Worm (Caenorhabditis elegans) whole organism, mixed stage, embryonic: ENCODE measurements around the gene B0416.10.

ENCODE experiments used
- M03D4.4 ChIP-seq: sonication (generic microtip); optimal IDR thresholded peaks from 2 replicates; lab custom pipeline; 2017; ENCODE audit warnings: mild to moderate bottlenecking, missing genetic modification characterization, missing compliant biosample characterization
- bed-3 ChIP-seq: fragments of 200-800 bp; sonication (Bioruptor generic); optimal IDR thresholded peaks from 3 replicates; lab custom pipeline; 2018; ENCODE audit warnings: mild to moderate bottlenecking, missing genetic modification characterization, moderate library complexity, missing compliant biosample characterization
- blmp-1 ChIP-seq: fragments of 150-350 bp; optimal IDR thresholded peaks from 2 replicates; lab custom pipeline; 2014; ENCODE audit warnings: missing biosample characterization, missing genetic modification characterization
- ceh-39 ChIP-seq: fragments of 150-350 bp; optimal IDR thresholded peaks from 2 replicates; lab custom pipeline; 2014; ENCODE audit warnings: missing biosample characterization, missing genetic modification characterization
- ceh-43 ChIP-seq: fragments of 200-800 bp; sonication (Bioruptor generic); optimal IDR thresholded peaks from 2 replicates; lab custom pipeline; 2018; ENCODE audit warnings: mild to moderate bottlenecking, missing genetic modification characterization, moderate library complexity, missing compliant biosample characterization
- ceh-83 ChIP-seq: fragments of 200-800 bp; sonication (Bioruptor generic); optimal IDR thresholded peaks from 2 replicates; lab custom pipeline; 2018; ENCODE audit warnings: mild to moderate bottlenecking, missing genetic modification characterization, missing compliant biosample characterization
- ces-1 ChIP-seq: fragments of 150-350 bp; optimal IDR thresholded peaks from 2 replicates; lab custom pipeline; 2014; ENCODE audit warnings: missing biosample characterization, missing genetic modification reagents, missing genetic modification characterization
- cnd-1 ChIP-seq: fragments of 200-800 bp; sonication (Bioruptor generic); optimal IDR thresholded peaks from 2 replicates; lab custom pipeline; 2018; ENCODE audit warnings: mild to moderate bottlenecking, missing genetic modification characterization, missing compliant biosample characterization
- drap-1 ChIP-seq: fragments of 200-800 bp; sonication (Bioruptor generic); optimal IDR thresholded peaks from 3 replicates; lab custom pipeline; 2018; ENCODE audit warnings: mild to moderate bottlenecking, missing genetic modification characterization, missing compliant biosample characterization
- elt-1 ChIP-seq: sonication (generic microtip); optimal IDR thresholded peaks from 2 replicates; lab custom pipeline; 2017; ENCODE audit warnings: missing genetic modification characterization, mild to moderate bottlenecking, missing compliant biosample characterization, antibody characterized with exemption, moderate library complexity, borderline replicate concordance; ENCODE audit not compliant: insufficient read depth
- elt-3 ChIP-seq: fragments of 150-350 bp; optimal IDR thresholded peaks from 2 replicates; lab custom pipeline; 2014; ENCODE audit warnings: missing biosample characterization, missing genetic modification characterization
- flh-1 ChIP-seq: fragments of 200-800 bp; sonication (Bioruptor generic); optimal IDR thresholded peaks from 2 replicates; lab custom pipeline; 2018; ENCODE audit warnings: mild to moderate bottlenecking, missing genetic modification characterization, moderate library complexity, missing compliant biosample characterization
- ham-2 ChIP-seq: fragments of 200-800 bp; sonication (Bioruptor generic); optimal IDR thresholded peaks from 2 replicates; lab custom pipeline; 2018; ENCODE audit warnings: mild to moderate bottlenecking, missing genetic modification characterization, missing compliant biosample characterization
- hlh-1 ChIP-seq: fragments of 150-350 bp; optimal IDR thresholded peaks from 2 replicates; lab custom pipeline; 2014; ENCODE audit warnings: missing biosample characterization, missing genetic modification reagents, missing genetic modification characterization
- lin-13 ChIP-seq: fragments of 150-350 bp; optimal IDR thresholded peaks from 2 replicates; lab custom pipeline; 2014; ENCODE audit warnings: missing biosample characterization, missing genetic modification characterization
- lin-32 ChIP-seq: fragments of 200-800 bp; sonication (Bioruptor generic); optimal IDR thresholded peaks from 2 replicates; lab custom pipeline; 2018; ENCODE audit warnings: mild to moderate bottlenecking, missing genetic modification characterization, missing compliant biosample characterization
- lsy-2 ChIP-seq: fragments of 150-350 bp; optimal IDR thresholded peaks from 2 replicates; lab custom pipeline; 2014; ENCODE audit warnings: missing biosample characterization, missing genetic modification characterization
- mab-5 ChIP-seq: fragments of 150-350 bp; optimal IDR thresholded peaks from 2 replicates; lab custom pipeline; 2014; ENCODE audit warnings: missing biosample characterization, missing genetic modification characterization
- mep-1 ChIP-seq: fragments of 150-350 bp; optimal IDR thresholded peaks from 2 replicates; lab custom pipeline; 2017; ENCODE audit warnings: missing biosample characterization, missing genetic modification reagents, missing genetic modification characterization, inconsistent platforms
- mls-2 ChIP-seq: sonication (generic microtip); optimal IDR thresholded peaks from 2 replicates; lab custom pipeline; 2016; ENCODE audit warnings: mild to moderate bottlenecking, missing genetic modification characterization, moderate library complexity, missing compliant biosample characterization
- nhr-12 ChIP-seq: fragments of 150-350 bp; optimal IDR thresholded peaks from 2 replicates; lab custom pipeline; 2014; ENCODE audit warnings: missing biosample characterization, missing genetic modification characterization
- nhr-2 ChIP-seq: fragments of 150-350 bp; optimal IDR thresholded peaks from 2 replicates; lab custom pipeline; 2014; ENCODE audit warnings: missing biosample characterization, missing genetic modification characterization
- nhr-237 ChIP-seq: fragments of 150-350 bp; optimal IDR thresholded peaks from 2 replicates; lab custom pipeline; 2014; ENCODE audit warnings: missing biosample characterization, missing genetic modification characterization
- nhr-28 ChIP-seq: fragments of 150-350 bp; optimal IDR thresholded peaks from 2 replicates; lab custom pipeline; 2014; ENCODE audit warnings: missing biosample characterization, missing genetic modification characterization
- nhr-76 ChIP-seq: sonication (generic microtip); optimal IDR thresholded peaks from 2 replicates; lab custom pipeline; 2017; ENCODE audit warnings: missing biosample characterization, missing genetic modification characterization
- pha-4 ChIP-seq: fragments of 150-350 bp; optimal IDR thresholded peaks from 2 replicates; lab custom pipeline; 2018; ENCODE audit warnings: missing biosample characterization, missing genetic modification reagents, missing genetic modification characterization
- sem-2 ChIP-seq: fragments of 200-800 bp; sonication (Bioruptor generic); optimal IDR thresholded peaks from 2 replicates; lab custom pipeline; 2018; ENCODE audit warnings: mild to moderate bottlenecking, missing genetic modification characterization, missing compliant biosample characterization
- snpc-4 ChIP-seq: fragments of 150-350 bp; optimal IDR thresholded peaks from 2 replicates; lab custom pipeline; 2014; ENCODE audit warnings: missing biosample characterization, missing genetic modification characterization
- sptf-1 ChIP-seq: sonication (generic microtip); optimal IDR thresholded peaks from 2 replicates; lab custom pipeline; 2017; ENCODE audit warnings: mild to moderate bottlenecking, missing genetic modification characterization, moderate library complexity, missing compliant biosample characterization
- tbx-8 ChIP-seq: fragments of 200-800 bp; sonication (Bioruptor generic); optimal IDR thresholded peaks from 2 replicates; lab custom pipeline; 2018; ENCODE audit warnings: mild to moderate bottlenecking, missing genetic modification characterization, moderate library complexity, missing compliant biosample characterization
- unc-120 ChIP-seq: sonication (generic microtip); optimal IDR thresholded peaks from 2 replicates; lab custom pipeline; 2017; ENCODE audit warnings: missing genetic modification characterization, missing compliant biosample characterization; ENCODE audit not compliant: poor library complexity, severe bottlenecking
- unc-39 ChIP-seq: fragments of 150-350 bp; optimal IDR thresholded peaks from 2 replicates; lab custom pipeline; 2014; ENCODE audit warnings: missing biosample characterization, missing genetic modification characterization
- unc-62 ChIP-seq: fragments of 150-350 bp; optimal IDR thresholded peaks from 2 replicates; lab custom pipeline; 2014; ENCODE audit warnings: missing biosample characterization, missing genetic modification reagents, missing genetic modification characterization
- zip-8 ChIP-seq: fragments of 150-350 bp; optimal IDR thresholded peaks from 2 replicates; lab custom pipeline; 2014; ENCODE audit warnings: missing biosample characterization, missing genetic modification characterization
- ztf-11 ChIP-seq: fragments of 150-350 bp; optimal IDR thresholded peaks from 2 replicates; lab custom pipeline; 2014; ENCODE audit warnings: missing biosample characterization, missing genetic modification characterization

The B0416.10 gene

ce11 chrX:9302763-9303162, 28.3 kb upstream of the B0416.10 start:
- TF ChIP-seq ztf-11 (tag; lab: Kevin White, UChicago), result no peak
- no peak for TF ChIP-seq pha-4 (tag; lab: Kevin White, UChicago)
- no peak for TF ChIP-seq lin-13 (tag; lab: Kevin White, UChicago)
- no peak for TF ChIP-seq ceh-83 (GFP tag; lab: Kevin White, UChicago)
- no peak for TF ChIP-seq M03D4.4 (tag; lab: Kevin White, UChicago)
- no peak for TF ChIP-seq nhr-2 (tag; lab: Kevin White, UChicago)
- TF ChIP-seq flh-1, result no peak
- no peak for TF ChIP-seq bed-3 (GFP tag; lab: Kevin White, UChicago)
- no peak for TF ChIP-seq lsy-2
- no peak for TF ChIP-seq elt-1 (tag; lab: Kevin White, UChicago)
- no peak for TF ChIP-seq ceh-39 (tag; lab: Kevin White, UChicago)

- TF ChIP-seq unc-120 (tag; lab: Kevin White, UChicago) (peak; percentile 62), flh-1 (no peak), unc-62 (GFP tag; lab: Kevin White, UChicago) (peak; percentile 48), hlh-1 (tag; lab: Kevin White, UChicago) (peak; percentile 95)
- TF ChIP-seq, all 35 proteins: peak for 3
These were observed 25.9 kb upstream of the B0416.10 start for ce11 chrX:9300379-9300778.

- TF ChIP-seq nhr-28 (tag; lab: Kevin White, UChicago), result no peak
- TF ChIP-seq tbx-8 (GFP tag; lab: Kevin White, UChicago), result no peak
- no peak for TF ChIP-seq lsy-2
- TF ChIP-seq nhr-2 (tag; lab: Kevin White, UChicago), result no peak
- TF ChIP-seq nhr-76 (tag; lab: Kevin White, UChicago), result no peak
- no peak for TF ChIP-seq mep-1 (tag; lab: Kevin White, UChicago)
- TF ChIP-seq snpc-4 (tag; lab: Kevin White, UChicago), result no peak
- TF ChIP-seq M03D4.4 (tag; lab: Kevin White, UChicago), result no peak
- TF ChIP-seq cnd-1 (tag; lab: Kevin White, UChicago), result no peak
- no peak for TF ChIP-seq lin-32 (GFP tag; lab: Kevin White, UChicago)
- no peak for TF ChIP-seq ceh-83 (GFP tag; lab: Kevin White, UChicago)
- no peak for TF ChIP-seq elt-1 (tag; lab: Kevin White, UChicago)
- TF ChIP-seq pha-4 (tag; lab: Kevin White, UChicago), result no peak
- no peak for TF ChIP-seq hlh-1 (tag; lab: Kevin White, UChicago)
These were observed 24.4 kb upstream of the B0416.10 start, which contains the start of gene B0416.2 for ce11 chrX:9298846-9299245. B0416.2 (plus strand) TSS chrX:9299146.

ce11 chrX:9297834-9298233, 23.4 kb upstream of the B0416.10 start, which contains the start of gene B0416.7:
B0416.7 (minus strand) TSS chrX:9297934.
- TF ChIP-seq sem-2, result no peak
- TF ChIP-seq bed-3 (GFP tag; lab: Kevin White, UChicago), result no peak
- no peak for TF ChIP-seq hlh-1 (tag; lab: Kevin White, UChicago)
- TF ChIP-seq ces-1 (GFP tag; lab: Kevin White, UChicago), result no peak
- no peak for TF ChIP-seq nhr-237 (tag; lab: Kevin White, UChicago)
- TF ChIP-seq unc-39, result no peak
- no peak for TF ChIP-seq nhr-28 (tag; lab: Kevin White, UChicago)
- TF ChIP-seq mab-5 (tag; lab: Kevin White, UChicago), result no peak
- no peak for TF ChIP-seq pha-4 (tag; lab: Kevin White, UChicago)
- TF ChIP-seq sptf-1 (tag; lab: Kevin White, UChicago), result no peak
- TF ChIP-seq ceh-43, result no peak
- no peak for TF ChIP-seq nhr-2 (tag; lab: Kevin White, UChicago)
- TF ChIP-seq unc-120 (tag; lab: Kevin White, UChicago), result no peak
- no peak for TF ChIP-seq cnd-1 (tag; lab: Kevin White, UChicago)
- no peak for TF ChIP-seq zip-8 (tag; lab: Kevin White, UChicago)

- TF ChIP-seq pha-4 (tag; lab: Kevin White, UChicago) (peak; percentile 4), nhr-12 (tag; lab: Kevin White, UChicago) (no peak), lin-13 (tag; lab: Kevin White, UChicago) (no peak), mab-5 (tag; lab: Kevin White, UChicago) (no peak), ceh-83 (GFP tag; lab: Kevin White, UChicago) (peak; percentile 19), elt-3 (tag; lab: Kevin White, UChicago) (no peak), elt-1 (tag; lab: Kevin White, UChicago) (no peak), M03D4.4 (tag; lab: Kevin White, UChicago) (no peak), lsy-2 (peak; percentile 41), nhr-237 (tag; lab: Kevin White, UChicago) (no peak), ham-2 (peak; percentile 27), blmp-1 (tag; lab: Kevin White, UChicago) (peak; percentile 10), nhr-28 (tag; lab: Kevin White, UChicago) (no peak), sptf-1 (tag; lab: Kevin White, UChicago) (peak; percentile 87), nhr-76 (tag; lab: Kevin White, UChicago) (peak; percentile 65), lin-32 (GFP tag; lab: Kevin White, UChicago) (peak; percentile 35), flh-1 (peak; percentile 9), ztf-11 (tag; lab: Kevin White, UChicago) (peak; percentile 15), tbx-8 (GFP tag; lab: Kevin White, UChicago) (peak; percentile 31), ces-1 (GFP tag; lab: Kevin White, UChicago) (peak; percentile 11), zip-8 (tag; lab: Kevin White, UChicago) (no peak), unc-62 (GFP tag; lab: Kevin White, UChicago) (no peak), ceh-43 (peak; percentile 56), mep-1 (tag; lab: Kevin White, UChicago) (peak; percentile 56), drap-1 (GFP tag; lab: Kevin White, UChicago) (no peak), sem-2 (peak; percentile 48), unc-120 (tag; lab: Kevin White, UChicago) (no peak), nhr-2 (tag; lab: Kevin White, UChicago) (no peak), cnd-1 (tag; lab: Kevin White, UChicago) (peak; percentile 33), ceh-39 (tag; lab: Kevin White, UChicago) (no peak), mls-2 (peak; percentile 72), hlh-1 (tag; lab: Kevin White, UChicago) (peak; percentile 29)
These were observed 22.1 kb upstream of the B0416.10 start, which contains the start of gene gly-13 for ce11 chrX:9296591-9296990. gly-13 (minus strand) TSS chrX:9296622.
